Worm (Caenorhabditis elegans): ENCODE results near the gene C01B9.1.

- TF ChIP-seq elt-3 (tag; optimal IDR thresholded peaks at IDR 0.05) (no peak), fos-1 (tag; optimal IDR thresholded peaks at IDR 0.05) (no peak), ceh-82 (tag; optimal IDR thresholded peaks at IDR 0.05) (no peak), snpc-4 (tag; optimal IDR thresholded peaks at IDR 0.05) (no peak), nhr-11 (tag; optimal IDR thresholded peaks at IDR 0.05) (no peak), zag-1 (tag; optimal IDR thresholded peaks at IDR 0.05) (no peak), nfya-1 (tag; optimal IDR thresholded peaks at IDR 0.05; ENCODE audit: insufficient read depth) (no peak), nhr-76 (tag; optimal IDR thresholded peaks at IDR 0.05) (no peak)
These were observed 39.2 kb upstream of the C01B9.1 start for ce11 chrII:13732146-13732545.
